Worm (Caenorhabditis elegans): ENCODE data around the gene arr-1.

DNA sequence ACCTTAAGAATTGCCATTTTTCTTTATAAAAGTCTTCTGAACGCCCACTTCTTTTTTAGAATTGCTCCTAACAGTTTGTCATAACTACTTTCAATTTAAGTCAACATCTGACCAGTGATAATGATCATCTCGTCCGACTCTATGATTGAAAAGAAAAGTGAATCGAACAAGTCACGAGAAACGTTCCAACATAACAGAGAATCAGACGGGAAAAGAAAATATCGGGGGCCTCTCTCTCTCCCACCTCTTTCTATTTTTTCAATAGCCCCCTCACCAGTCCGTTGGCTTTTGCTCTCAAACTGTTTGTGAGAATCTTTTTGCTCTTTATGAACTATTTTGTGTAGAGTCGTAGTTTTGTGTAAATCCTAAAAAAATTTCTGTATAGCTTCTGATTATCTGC, 22.9 kb upstream of the arr-1 start:
- TF ChIP-seq R02D3.7 (tag; optimal IDR thresholded peaks at IDR 0.05) (no peak), lin-39 (tag; optimal IDR thresholded peaks at IDR 0.05) (no peak), egl-27 (tag; optimal IDR thresholded peaks at IDR 0.05) (no peak), nhr-28 (tag; optimal IDR thresholded peaks at IDR 0.05) (no peak), ama-1 (optimal IDR thresholded peaks at IDR 0.05) (no peak), fkh-10 (GFP tag; optimal IDR thresholded peaks at IDR 0.05) (no peak), ceh-9 (tag; optimal IDR thresholded peaks at IDR 0.05) (no peak), snpc-4 (tag; optimal IDR thresholded peaks at IDR 0.05) (no peak), nhr-23 (tag; optimal IDR thresholded peaks at IDR 0.05) (no peak), nhr-237 (tag; optimal IDR thresholded peaks at IDR 0.05) (no peak), unc-62 (GFP tag; optimal IDR thresholded peaks at IDR 0.05) (no peak), tbx-2 (tag; optimal IDR thresholded peaks at IDR 0.05) (no peak)
